Fruit fly (Drosophila melanogaster): ENCODE results near the gene CenG1A.

- TF ChIP-seq Smox (GFP tag; optimal IDR thresholded peaks at IDR 0.05) (no peak), CG11294 (GFP tag; IDR thresholded peaks at IDR 0.05) (no peak), CG3032 (tag; optimal IDR thresholded peaks at IDR 0.05) (no peak), CG34406 (GFP tag; optimal IDR thresholded peaks at IDR 0.05) (no peak), topi (GFP tag; optimal IDR thresholded peaks at IDR 0.05) (no peak), CG3919 (GFP tag; optimal IDR thresholded peaks at IDR 0.05) (no peak), CG1621 (tag; optimal IDR thresholded peaks at IDR 0.05) (peak; percentile 71), Hr38 (GFP tag; optimal IDR thresholded peaks at IDR 0.05) (no peak), dsx (GFP tag; optimal IDR thresholded peaks at IDR 0.05; ENCODE audit: poor library complexity, severe bottlenecking) (peak; percentile 20), fd85E (GFP tag; optimal IDR thresholded peaks at IDR 0.05) (no peak)
Measured at dm6 chr2L:13804561-13805067, 30.8 kb upstream of the CenG1A start.

Data from whole organism, prepupa.